Fruit fly (Drosophila melanogaster) whole organism, embryonic: Measurements from ENCODE around the gene Pgm1.

Experiments
- Ada2b ChIP-seq: fragments of 200-800 bp; sonication (Bioruptor generic); IDR thresholded peaks from 2 replicates; pipeline ENCODE4 v1.3.6; 2022; ENCODE audit warnings: missing biosample characterization, missing genetic modification characterization
- CG10366 ChIP-seq: fragments of 200-800 bp; sonication (Bioruptor generic); IDR thresholded peaks from 2 replicates; pipeline ENCODE4 v1.3.6; 2022; ENCODE audit warnings: missing biosample characterization, missing genetic modification characterization
- CG7963 ChIP-seq: fragments of 200-800 bp; sonication (Bioruptor generic); IDR thresholded peaks from 3 replicates; pipeline ENCODE4 v1.3.6; 2022; ENCODE audit warnings: missing biosample characterization, missing genetic modification characterization; ENCODE audit not compliant: partially characterized antibody
- Lpt ChIP-seq: fragments of >200 bp; optimal IDR thresholded peaks from 2 replicates; lab custom pipeline; 2018; ENCODE audit warnings: missing biosample characterization, missing genetic modification characterization
- Mad ChIP-seq: fragments of 200-800 bp; sonication (Bioruptor generic); optimal IDR thresholded peaks from 2 replicates; lab custom pipeline; 2016; ENCODE audit warnings: missing biosample characterization, missing genetic modification characterization
- Pdp1 ChIP-seq, 2 experiments: fragments of 200-800 bp; sonication (Bioruptor generic); optimal IDR thresholded peaks; 3 replicates each; lab custom pipeline; 2016; ENCODE audit warnings: missing biosample characterization in 2 of 2, missing genetic modification characterization in 2 of 2, mild to moderate bottlenecking in 1 of 2, moderate library complexity in 1 of 2
- btn ChIP-seq: fragments of 200-800 bp; sonication (Bioruptor generic); optimal IDR thresholded peaks from 2 replicates; lab custom pipeline; 2016; ENCODE audit warnings: missing biosample characterization, missing genetic modification characterization
- fru ChIP-seq: fragments of >200 bp; optimal IDR thresholded peaks from 2 replicates; lab custom pipeline; 2017
- mam ChIP-seq: fragments of 200-800 bp; sonication (Bioruptor generic); optimal IDR thresholded peaks from 3 replicates; lab custom pipeline; 2016; ENCODE audit warnings: missing biosample characterization, missing genetic modification characterization
- psq ChIP-seq: fragments of 200-800 bp; sonication (Bioruptor generic); optimal IDR thresholded peaks from 2 replicates; lab custom pipeline; 2017; ENCODE audit warnings: missing biosample characterization, missing genetic modification characterization
- stwl ChIP-seq: fragments of 200-800 bp; sonication (Bioruptor generic); optimal IDR thresholded peaks from 3 replicates; lab custom pipeline; 2018; ENCODE audit warnings: missing biosample characterization, mild to moderate bottlenecking, missing genetic modification characterization, moderate library complexity

DNA sequence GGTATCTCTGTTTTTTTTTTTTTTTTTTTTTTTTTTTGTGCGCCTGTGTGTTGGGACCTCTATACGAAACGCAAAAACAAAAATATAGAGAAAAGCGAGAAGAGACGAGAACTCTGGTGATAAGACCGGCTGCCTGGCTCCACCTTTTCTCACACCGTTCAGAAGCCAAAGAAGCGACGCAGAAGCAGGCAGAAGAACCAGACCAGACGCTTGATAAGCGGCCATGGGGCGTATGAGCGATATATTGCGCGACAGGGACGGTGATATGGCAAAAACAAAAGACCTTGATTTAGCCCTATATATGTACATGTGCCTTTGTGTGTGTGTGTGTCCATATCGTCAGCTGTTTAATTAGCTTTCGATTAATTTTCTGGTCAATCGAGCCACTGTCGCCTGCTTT is 32.8 kb upstream of the Pgm1 start:
- TF ChIP-seq stwl (tag; lab: Kevin White, UChicago) (no peak), CG7963 (GFP tag; lab: Robert Waterston, UW) (no peak), fru (lab: Kevin White, UChicago) (no peak), btn (GFP tag; lab: Kevin White, UChicago) (no peak), psq (GFP tag; lab: Kevin White, UChicago) (no peak), Ada2b (GFP tag; lab: Robert Waterston, UW) (no peak), CG10366 (no peak), Pdp1 (GFP tag; optimal IDR thresholded peaks at IDR 0.05; lab: Kevin White, UChicago) (no peak), mam (GFP tag; lab: Kevin White, UChicago) (no peak), Lpt (GFP tag; lab: Kevin White, UChicago) (no peak), Mad (GFP tag; lab: Kevin White, UChicago) (no peak)
